Worm (Caenorhabditis elegans): ENCODE measurements around the gene cyp-33B1.

The cyp-33B1 gene

ce11 chrV:9075827-9076226 lies 34.7 kb downstream of the cyp-33B1 start (continued):
- TF ChIP-seq C34B4.2 (tag; optimal IDR thresholded peaks at IDR 0.05) = no peak
- TF ChIP-seq lin-39 (tag; optimal IDR thresholded peaks at IDR 0.05) = no peak
- peak; percentile 47 for TF ChIP-seq nhr-47 (tag; optimal IDR thresholded peaks at IDR 0.05)
- TF ChIP-seq efl-3 (GFP tag; optimal IDR thresholded peaks at IDR 0.05) = no peak
- TF ChIP-seq tbx-2 (tag; optimal IDR thresholded peaks at IDR 0.05) = no peak
- TF ChIP-seq nhr-76 (tag; optimal IDR thresholded peaks at IDR 0.05) = no peak
- TF ChIP-seq lsy-2 (tag; optimal IDR thresholded peaks at IDR 0.05) = peak; percentile 4 to 35
- TF ChIP-seq ceh-90 (tag; optimal IDR thresholded peaks at IDR 0.05) = no peak
- TF ChIP-seq alr-1 (tag; optimal IDR thresholded peaks at IDR 0.05; ENCODE audit: borderline replicate concordance) = no peak
- TF ChIP-seq snu-23 (GFP tag; optimal IDR thresholded peaks at IDR 0.05) = no peak
- no peak for TF ChIP-seq sptf-1 (tag; optimal IDR thresholded peaks at IDR 0.05)
- peak; percentile 34 for TF ChIP-seq nhr-77 (tag; optimal IDR thresholded peaks at IDR 0.05)
- TF ChIP-seq skn-1 (tag; optimal IDR thresholded peaks at IDR 0.05) = no peak
- no peak for TF ChIP-seq isw-1 (GFP tag; IDR thresholded peaks at IDR 0.05)
- no peak for TF ChIP-seq pax-3 (tag; optimal IDR thresholded peaks at IDR 0.05)
- TF ChIP-seq dsc-1 (tag; optimal IDR thresholded peaks at IDR 0.05) = peak; percentile 7
- TF ChIP-seq ets-5 (GFP tag; IDR thresholded peaks at IDR 0.05) = no peak
- TF ChIP-seq Y116A8C.19 (tag; optimal IDR thresholded peaks at IDR 0.05; ENCODE audit: borderline replicate concordance) = no peak
- TF ChIP-seq lin-14 (GFP tag; optimal IDR thresholded peaks at IDR 0.05) = peak; percentile 44
- TF ChIP-seq mdl-1 (tag; optimal IDR thresholded peaks at IDR 0.05) = peak in 1 of 2 experiments; percentile 68
- peak; percentile 53 for TF ChIP-seq nhr-71 (tag; optimal IDR thresholded peaks at IDR 0.05)
- TF ChIP-seq C16A3.4 (tag; optimal IDR thresholded peaks at IDR 0.05) = no peak
- no peak for TF ChIP-seq dpl-1 (GFP tag; optimal IDR thresholded peaks at IDR 0.05)
- peak; percentile 46 for TF ChIP-seq nhr-20 (tag; optimal IDR thresholded peaks at IDR 0.05)
- TF ChIP-seq snpc-4 (tag; optimal IDR thresholded peaks at IDR 0.05) = no peak
- no peak for TF ChIP-seq swsn-7 (tag; optimal IDR thresholded peaks at IDR 0.05)
- peak; percentile 15 for TF ChIP-seq elt-2 (tag; optimal IDR thresholded peaks at IDR 0.05)

DNA sequence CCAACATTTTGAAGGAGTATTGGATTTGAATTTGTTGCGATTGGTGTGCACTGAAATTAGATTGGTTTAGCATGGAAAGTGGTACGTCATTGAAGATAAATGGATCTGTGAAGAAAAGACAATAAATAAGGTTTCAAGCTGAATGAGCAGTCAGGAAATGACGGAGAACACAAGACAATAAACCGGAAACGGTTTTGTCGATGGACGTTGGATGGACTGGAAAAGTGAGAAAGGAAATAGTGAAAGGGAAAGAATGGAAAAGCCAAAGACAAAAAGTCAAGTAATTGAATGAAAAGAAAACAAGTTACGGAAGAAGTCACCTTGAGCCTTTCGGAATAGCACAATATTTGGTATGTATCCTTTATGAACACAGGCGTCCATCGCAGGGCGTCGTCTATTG lies 35.1 kb downstream of the cyp-33B1 start, which contains the start of gene T27E4.7:
TSS of gene T27E4.7 (minus strand) at position 50 of the 400 bp plus-strand sequence.
- no peak for TF ChIP-seq dsc-1 (tag; optimal IDR thresholded peaks at IDR 0.05)
- TF ChIP-seq unc-86 (tag; optimal IDR thresholded peaks at IDR 0.05) = no peak
- no peak for TF ChIP-seq efl-1 (optimal IDR thresholded peaks at IDR 0.05)
- peak in 1 of 2 experiments; percentile 86 for TF ChIP-seq efl-1 (GFP tag; optimal IDR thresholded peaks at IDR 0.05 in 1 of 2)

DNA sequence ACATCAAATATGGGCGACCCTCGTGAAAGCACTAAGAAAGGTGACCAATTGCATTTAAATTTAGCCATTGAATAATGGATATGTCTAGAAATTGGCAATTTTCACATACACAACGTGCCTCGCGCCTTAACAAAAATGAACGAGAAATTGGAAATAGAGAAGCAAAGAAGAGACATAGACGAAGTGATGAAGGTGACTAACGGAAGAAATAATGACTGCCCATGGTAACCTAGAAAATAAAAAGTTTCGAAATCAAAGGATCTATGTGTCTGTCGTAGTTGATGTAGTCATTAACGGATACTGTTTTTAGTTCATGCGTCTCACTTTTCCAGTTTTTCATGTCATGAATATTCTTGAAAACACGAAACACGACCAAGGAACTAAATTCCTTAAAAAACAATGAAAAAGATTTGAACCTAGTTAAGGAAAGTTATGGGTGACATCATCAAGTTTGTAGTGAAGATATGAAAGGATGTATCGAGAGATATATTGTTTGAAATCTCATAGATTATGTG lies 37.0 kb downstream of the cyp-33B1 start:
- TF ChIP-seq fos-1 (tag; optimal IDR thresholded peaks at IDR 0.05) (peak; percentile 3), lin-14 (GFP tag; optimal IDR thresholded peaks at IDR 0.05) (peak; percentile 32), skn-1 (tag; optimal IDR thresholded peaks at IDR 0.05) (no peak), jun-1 (tag; optimal IDR thresholded peaks at IDR 0.05) (no peak), nhr-85 (tag) (peak; percentile 90), efl-1 (optimal IDR thresholded peaks at IDR 0.05) (no peak), efl-1 (GFP tag; optimal IDR thresholded peaks at IDR 0.05 in 1 of 2) (peak in 1 of 2 experiments; percentile 73), blmp-1 (tag; optimal IDR thresholded peaks at IDR 0.05) (peak; percentile 25)

- TF ChIP-seq mdl-1 (tag; optimal IDR thresholded peaks at IDR 0.05) (peak in 1 of 2 experiments; percentile 45), nhr-85 (tag) (peak; percentile 78), ama-1 (optimal IDR thresholded peaks at IDR 0.05) (no peak), hlh-4 (tag; optimal IDR thresholded peaks at IDR 0.05) (no peak), ceh-90 (tag; optimal IDR thresholded peaks at IDR 0.05) (no peak), unc-130 (tag; optimal IDR thresholded peaks at IDR 0.05) (peak; percentile 19), tbx-2 (tag; optimal IDR thresholded peaks at IDR 0.05) (peak; percentile 9), elt-2 (tag; optimal IDR thresholded peaks at IDR 0.05) (peak; percentile 75), nhr-71 (tag; optimal IDR thresholded peaks at IDR 0.05) (peak; percentile 37), blmp-1 (tag; optimal IDR thresholded peaks at IDR 0.05) (peak; percentile 87), lin-14 (GFP tag; optimal IDR thresholded peaks at IDR 0.05) (peak; percentile 35), skn-1 (tag; optimal IDR thresholded peaks at IDR 0.05) (peak; percentile 22), jun-1 (tag; optimal IDR thresholded peaks at IDR 0.05) (peak; percentile 26), nhr-20 (tag; optimal IDR thresholded peaks at IDR 0.05) (peak; percentile 81), nhr-90 (tag; optimal IDR thresholded peaks at IDR 0.05; ENCODE audit: poor library complexity) (peak; percentile 1), unc-86 (tag; optimal IDR thresholded peaks at IDR 0.05) (no peak), elt-3 (tag; optimal IDR thresholded peaks at IDR 0.05) (peak in 1 of 6 experiments; percentile 69), snu-23 (GFP tag; optimal IDR thresholded peaks at IDR 0.05) (peak; percentile 37), xbp-1 (tag; optimal IDR thresholded peaks at IDR 0.05) (no peak), lin-35 (GFP tag; optimal IDR thresholded peaks at IDR 0.05) (peak in 1 of 2 experiments; percentile 70), nhr-19 (GFP tag; conservative IDR thresholded peaks at IDR 0.05) (peak; percentile 61)
These were observed 37.8 kb downstream of the cyp-33B1 start for ce11 chrV:9078815-9079525.
